Worm (Caenorhabditis elegans): ENCODE results near the gene C33C12.11.
A peak's percentile ranks its signal among the peaks of the same experiment; 100 is the strongest.

- TF ChIP-seq ama-1 (optimal IDR thresholded peaks at IDR 0.05) (no peak), unc-62 (GFP tag; optimal IDR thresholded peaks at IDR 0.05) (no peak), egl-13 (tag; optimal IDR thresholded peaks at IDR 0.05) (no peak), lin-13 (GFP tag; optimal IDR thresholded peaks at IDR 0.05) (peak; percentile 53), unc-98 (GFP tag; IDR thresholded peaks at IDR 0.05) (no peak), fos-1 (tag; optimal IDR thresholded peaks at IDR 0.05) (no peak), lin-14 (GFP tag; optimal IDR thresholded peaks at IDR 0.05) (peak; percentile 87), skn-1 (tag; optimal IDR thresholded peaks at IDR 0.05) (no peak), blmp-1 (tag; optimal IDR thresholded peaks at IDR 0.05) (peak; percentile 39), aly-2 (tag; optimal IDR thresholded peaks at IDR 0.05) (no peak), alr-1 (tag; optimal IDR thresholded peaks at IDR 0.05; ENCODE audit: borderline replicate concordance) (no peak)
These were observed 31.9 kb upstream of the C33C12.11 start for ce11 chrII:2195541-2195940.

All from whole organism, L1 larva.